Worm (Caenorhabditis elegans) whole organism, midembryonic: Measurements from ENCODE around the gene M151.3.

Experiments used
- T22C8.4 ChIP-seq: fragments of 200-800 bp; sonication (Bioruptor generic); IDR thresholded peaks from 2 replicates; pipeline ENCODE4 v1.3.6; 2022; ENCODE audit warnings: missing genetic modification characterization, missing compliant biosample characterization
- cog-1 ChIP-seq: sonication (generic microtip); optimal IDR thresholded peaks from 2 replicates; lab custom pipeline; 2016; ENCODE audit warnings: missing genetic modification characterization, missing compliant biosample characterization
- flt-1 ChIP-seq: fragments of 200-800 bp; sonication (Bioruptor generic); IDR thresholded peaks from 2 replicates; pipeline ENCODE4 v1.3.6; 2022; ENCODE audit warnings: missing genetic modification characterization, missing compliant biosample characterization
- klf-2 ChIP-seq: fragments of 200-800 bp; sonication (Bioruptor generic); conservative IDR thresholded peaks from 2 replicates; pipeline ENCODE4 v1.3.6; 2022; ENCODE audit warnings: missing genetic modification reagents, missing genetic modification characterization, missing compliant biosample characterization
- med-1 ChIP-seq: sonication (generic microtip); optimal IDR thresholded peaks from 2 replicates; lab custom pipeline; 2017; ENCODE audit warnings: missing genetic modification characterization, mild to moderate bottlenecking, missing compliant biosample characterization, antibody characterized with exemption, missing genetic modification reagents; ENCODE audit not compliant: insufficient read depth
- ref-1 ChIP-seq: fragments of 200-800 bp; sonication (Bioruptor generic); conservative IDR thresholded peaks from 2 replicates; pipeline ENCODE4 v1.3.6; 2022; ENCODE audit warnings: missing genetic modification reagents, missing genetic modification characterization, missing compliant biosample characterization
- tab-1 ChIP-seq: fragments of 200-800 bp; sonication (Bioruptor generic); IDR thresholded peaks from 2 replicates; pipeline ENCODE4 v1.3.6; 2022; ENCODE audit warnings: missing genetic modification characterization, missing compliant biosample characterization
- ztf-23 ChIP-seq: fragments of 200-800 bp; sonication (Bioruptor generic); IDR thresholded peaks from 2 replicates; pipeline ENCODE4 v1.3.6; 2022; ENCODE audit warnings: missing genetic modification reagents, missing genetic modification characterization, missing compliant biosample characterization
- ztf-29 ChIP-seq: fragments of 200-800 bp; sonication (Bioruptor generic); IDR thresholded peaks from 2 replicates; pipeline ENCODE4 v1.3.6; 2022; ENCODE audit warnings: missing genetic modification reagents, missing genetic modification characterization, missing compliant biosample characterization

Gene M151.3

DNA sequence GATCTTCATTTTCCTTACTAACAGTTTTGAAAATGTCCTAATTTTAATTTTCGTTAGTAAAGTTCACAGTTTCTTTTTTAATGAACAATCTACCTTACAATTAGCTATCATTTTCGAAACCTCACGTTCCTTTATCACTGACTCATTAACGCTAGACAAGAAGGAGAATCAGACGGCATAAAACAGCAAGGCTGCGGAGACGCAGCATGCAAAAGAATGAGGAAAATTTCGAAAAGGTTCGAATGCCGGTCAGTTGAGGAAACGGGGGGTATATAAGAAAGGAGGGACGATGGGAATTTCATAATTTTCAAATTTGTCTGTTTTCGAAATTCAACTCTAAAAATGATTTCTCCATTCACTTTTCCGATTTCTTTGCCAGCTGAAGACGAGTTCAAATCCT is 35.0 kb downstream of the M151.3 start, which contains the start of gene F19B10.13:
F19B10.13 (plus strand) TSS at position 343 of the 400 bp plus-strand sequence.
- TF ChIP-seq cog-1 (tag; lab: Kevin White, UChicago) (no peak), T22C8.4 (GFP tag; lab: Robert Waterston, UW) (no peak), klf-2 (GFP tag; lab: Robert Waterston, UW) (no peak), flt-1 (GFP tag; lab: Robert Waterston, UW) (no peak), med-1 (GFP tag; lab: Kevin White, UChicago) (no peak), ref-1 (GFP tag; lab: Robert Waterston, UW) (no peak)

DNA sequence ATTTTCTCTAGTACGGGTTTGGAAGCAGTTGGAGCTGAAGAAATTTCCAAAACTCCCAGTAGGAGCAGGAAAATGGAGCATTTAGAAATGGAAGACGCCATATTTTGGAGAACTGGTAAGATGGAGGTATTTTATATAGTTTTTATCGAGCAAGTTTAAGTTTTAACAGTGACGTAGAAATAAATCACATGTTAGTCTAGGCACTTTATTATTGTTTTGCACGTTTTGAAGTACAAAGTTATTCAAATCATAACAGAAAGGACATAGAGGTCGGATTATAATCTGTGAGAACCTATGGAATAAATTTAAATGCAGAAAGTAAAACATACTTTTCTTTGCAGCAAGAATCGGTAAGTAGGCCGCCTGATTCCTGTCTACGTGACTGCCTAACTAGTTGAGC is 36.8 kb downstream of the M151.3 start, which contains the start of gene F19B10.6:
F19B10.6 (minus strand) TSS at position 101 of the 400 bp plus-strand sequence.
- TF ChIP-seq ref-1 (GFP tag; lab: Robert Waterston, UW) = no peak
- no peak for TF ChIP-seq ztf-23 (GFP tag; lab: Robert Waterston, UW)
- no peak for TF ChIP-seq klf-2 (GFP tag; lab: Robert Waterston, UW)
- no peak for TF ChIP-seq tab-1 (GFP tag; lab: Robert Waterston, UW)
- TF ChIP-seq ztf-29 (GFP tag; lab: Robert Waterston, UW) = no peak
- no peak for TF ChIP-seq cog-1 (tag; lab: Kevin White, UChicago)
- TF ChIP-seq med-1 (GFP tag; lab: Kevin White, UChicago) = no peak
- no peak for TF ChIP-seq flt-1 (GFP tag; lab: Robert Waterston, UW)
- TF ChIP-seq T22C8.4 (GFP tag; lab: Robert Waterston, UW) = no peak

DNA sequence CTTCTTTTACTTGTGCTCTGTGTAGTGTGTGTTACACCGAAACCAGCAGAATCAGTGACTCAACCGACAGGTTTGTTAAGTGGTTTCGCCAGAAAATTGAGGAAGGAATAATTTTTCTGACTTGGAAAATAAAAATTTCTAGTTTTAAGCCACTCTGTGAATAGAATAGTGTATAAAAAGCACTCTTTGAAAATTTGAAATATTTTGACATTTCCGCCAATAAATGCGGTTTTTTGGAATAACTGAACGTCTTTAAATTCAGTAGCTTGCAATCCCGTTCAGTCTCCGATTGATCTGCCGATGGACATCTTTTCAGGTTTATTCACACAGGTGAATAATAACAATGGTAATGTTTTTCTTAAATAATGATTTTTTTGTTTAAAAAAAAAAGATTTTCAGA is 37.5 kb downstream of the M151.3 start, which contains the start of gene F19B10.3:
F19B10.3 (plus strand) TSS at position 301 of the 400 bp plus-strand sequence.
- TF ChIP-seq cog-1 (tag; lab: Kevin White, UChicago) (no peak), flt-1 (GFP tag; lab: Robert Waterston, UW) (no peak), tab-1 (GFP tag; lab: Robert Waterston, UW) (no peak), ztf-29 (GFP tag; lab: Robert Waterston, UW) (no peak), T22C8.4 (GFP tag; lab: Robert Waterston, UW) (no peak), ref-1 (GFP tag; lab: Robert Waterston, UW) (no peak), med-1 (GFP tag; lab: Kevin White, UChicago) (no peak), klf-2 (GFP tag; lab: Robert Waterston, UW) (no peak), ztf-23 (GFP tag; lab: Robert Waterston, UW) (no peak)

DNA sequence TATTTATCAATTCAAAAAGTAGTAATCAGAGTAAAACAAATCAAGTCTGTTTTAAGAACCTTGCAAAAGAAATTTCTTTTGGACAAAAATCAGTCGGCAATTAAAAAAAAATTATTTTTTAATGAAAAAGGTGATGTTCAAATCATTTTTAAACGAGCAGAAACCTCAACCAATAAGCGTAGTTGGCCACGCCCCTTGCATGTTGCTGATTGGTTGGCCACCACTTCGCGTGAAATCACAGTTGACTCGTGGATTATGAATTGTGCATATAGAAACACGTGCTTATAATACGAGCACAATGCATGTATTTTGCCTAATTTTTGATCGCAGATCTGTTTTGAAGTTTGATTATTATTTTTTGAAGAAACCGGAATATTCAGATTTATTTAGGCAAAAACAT is 38.2 kb downstream of the M151.3 start:
- TF ChIP-seq cog-1 (tag; lab: Kevin White, UChicago) = no peak
- no peak for TF ChIP-seq med-1 (GFP tag; lab: Kevin White, UChicago)
- no peak for TF ChIP-seq ref-1 (GFP tag; lab: Robert Waterston, UW)
- no peak for TF ChIP-seq tab-1 (GFP tag; lab: Robert Waterston, UW)
- TF ChIP-seq flt-1 (GFP tag; lab: Robert Waterston, UW) = no peak
- no peak for TF ChIP-seq T22C8.4 (GFP tag; lab: Robert Waterston, UW)
- TF ChIP-seq ztf-23 (GFP tag; lab: Robert Waterston, UW) = no peak
- TF ChIP-seq ztf-29 (GFP tag; lab: Robert Waterston, UW) = no peak
- TF ChIP-seq klf-2 (GFP tag; lab: Robert Waterston, UW) = no peak

DNA sequence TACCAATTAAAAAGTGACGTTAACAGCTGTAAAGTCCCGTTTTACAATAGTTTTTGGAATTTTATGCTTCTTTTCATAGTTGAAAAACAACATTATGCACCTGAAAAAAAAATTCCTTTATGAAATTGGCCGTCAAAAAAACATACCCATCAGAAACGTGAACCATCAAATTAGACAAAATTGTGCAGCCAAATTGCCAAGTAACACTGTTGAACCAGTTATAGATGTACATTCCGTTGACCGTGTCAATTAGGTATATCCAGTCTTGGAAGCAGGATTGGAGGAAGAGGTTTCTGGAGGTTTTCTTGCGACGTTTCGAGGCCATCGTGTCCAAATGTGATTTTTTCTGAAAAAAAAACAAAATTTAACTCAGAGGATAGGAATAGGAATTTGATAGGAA is 42.3 kb downstream of the M151.3 start, which contains the start of gene srx-97:
srx-97 (minus strand) TSS at position 101 of the 400 bp plus-strand sequence.
- TF ChIP-seq ref-1 (GFP tag; lab: Robert Waterston, UW) (no peak), tab-1 (GFP tag; lab: Robert Waterston, UW) (no peak), flt-1 (GFP tag; lab: Robert Waterston, UW) (no peak), cog-1 (tag; lab: Kevin White, UChicago) (no peak), T22C8.4 (GFP tag; lab: Robert Waterston, UW) (no peak), ztf-23 (GFP tag; lab: Robert Waterston, UW) (no peak), ztf-29 (GFP tag; lab: Robert Waterston, UW) (no peak), klf-2 (GFP tag; lab: Robert Waterston, UW) (no peak)

DNA sequence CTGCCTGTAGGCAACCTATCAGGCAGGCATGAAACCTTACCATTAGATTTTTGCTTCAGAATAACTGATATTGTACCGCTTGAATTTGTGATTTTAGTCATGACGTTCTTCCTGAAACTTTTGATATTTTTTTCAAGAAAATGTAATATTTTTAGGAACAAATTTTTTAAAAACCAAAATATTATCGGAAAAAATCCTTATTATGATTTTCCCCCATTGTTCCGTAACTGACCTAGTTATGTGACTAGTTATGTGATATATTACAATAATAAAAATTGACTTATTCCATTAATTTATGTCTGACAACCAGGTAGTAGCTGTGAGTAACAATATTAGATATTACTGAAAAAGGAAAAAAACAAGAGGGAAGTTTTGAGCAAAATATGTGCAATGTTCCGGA is 44.0 kb downstream of the M151.3 start, which contains the start of gene srx-98:
srx-98 (minus strand) TSS at position 101 of the 400 bp plus-strand sequence.
- TF ChIP-seq tab-1 (GFP tag; lab: Robert Waterston, UW) = no peak
- no peak for TF ChIP-seq ref-1 (GFP tag; lab: Robert Waterston, UW)
- TF ChIP-seq klf-2 (GFP tag; lab: Robert Waterston, UW) = no peak
- TF ChIP-seq flt-1 (GFP tag; lab: Robert Waterston, UW) = no peak
- no peak for TF ChIP-seq med-1 (GFP tag; lab: Kevin White, UChicago)
- TF ChIP-seq cog-1 (tag; lab: Kevin White, UChicago) = no peak

DNA sequence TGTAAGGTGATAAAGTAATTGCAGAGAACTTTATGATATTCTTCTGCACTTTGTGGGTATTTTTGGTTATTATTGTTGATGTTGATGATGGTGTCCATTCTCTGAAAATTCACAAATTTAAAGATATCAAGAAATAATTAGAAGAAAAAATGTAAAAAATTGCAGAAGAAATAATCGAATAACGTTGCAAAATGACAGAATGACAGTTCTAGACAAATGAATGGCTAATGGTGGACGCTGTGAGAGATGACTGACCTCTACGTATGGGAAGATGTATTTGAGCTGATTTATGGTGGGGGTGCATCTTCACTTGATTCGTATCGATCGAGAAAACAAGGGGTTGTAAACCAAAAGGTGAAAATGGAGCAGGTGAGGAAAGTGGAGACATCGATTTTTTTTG is 46.5 kb downstream of the M151.3 start, which contains the start of gene sea-1:
sea-1 (minus strand) TSS at position 101 of the 400 bp plus-strand sequence.
- no peak for TF ChIP-seq ztf-23 (GFP tag; lab: Robert Waterston, UW)
- TF ChIP-seq cog-1 (tag; lab: Kevin White, UChicago) = no peak
- TF ChIP-seq ref-1 (GFP tag; lab: Robert Waterston, UW) = no peak
- no peak for TF ChIP-seq ztf-29 (GFP tag; lab: Robert Waterston, UW)
- TF ChIP-seq med-1 (GFP tag; lab: Kevin White, UChicago) = no peak
- no peak for TF ChIP-seq T22C8.4 (GFP tag; lab: Robert Waterston, UW)
- no peak for TF ChIP-seq tab-1 (GFP tag; lab: Robert Waterston, UW)
- no peak for TF ChIP-seq flt-1 (GFP tag; lab: Robert Waterston, UW)
- TF ChIP-seq klf-2 (GFP tag; lab: Robert Waterston, UW) = no peak

DNA sequence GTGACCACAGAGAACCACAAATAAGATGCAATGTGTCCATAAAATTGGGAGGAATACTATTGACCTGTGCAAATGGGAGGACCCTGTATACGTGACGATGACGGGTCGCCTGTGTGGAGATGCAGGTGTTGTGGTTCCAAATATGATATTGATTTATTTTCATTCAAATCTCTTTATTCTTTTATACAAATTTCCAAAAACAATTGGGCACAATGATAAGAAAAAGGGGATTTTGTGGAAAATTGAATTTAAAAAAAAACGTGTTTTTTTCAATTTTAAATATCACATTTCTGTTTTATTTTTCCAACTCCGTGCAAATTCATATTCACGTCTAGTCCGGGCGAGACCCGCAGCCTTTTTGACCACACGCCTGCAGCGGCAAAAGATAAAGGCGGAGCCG is 48.2 kb downstream of the M151.3 start, which contains the start of gene F19B10.2:
F19B10.2 (plus strand) TSS at position 301 of the 400 bp plus-strand sequence.
- no peak for TF ChIP-seq ztf-23 (GFP tag; lab: Robert Waterston, UW)
- TF ChIP-seq ztf-29 (GFP tag; lab: Robert Waterston, UW) = no peak
